Fruit fly (Drosophila melanogaster) whole organism, embryonic: ENCODE results near the gene IntS10.
A peak's percentile ranks its signal among the peaks of the same experiment; 100 is the strongest.

ENCODE experiments used
- Blimp-1 ChIP-seq: fragments of 200-800 bp; sonication (Bioruptor generic); optimal IDR thresholded peaks from 3 replicates; lab custom pipeline; 2018; ENCODE audit warnings: missing biosample characterization, missing genetic modification characterization, mild to moderate bottlenecking, moderate library complexity, missing genetic modification reagents
- CG10274 ChIP-seq: fragments of 200-800 bp; sonication (Bioruptor generic); optimal IDR thresholded peaks from 3 replicates; lab custom pipeline; 2017; ENCODE audit warnings: missing biosample characterization, mild to moderate bottlenecking, missing genetic modification characterization
- CG10321 ChIP-seq: fragments of 200-800 bp; sonication (Bioruptor generic); IDR thresholded peaks from 2 replicates; pipeline ENCODE4 v1.3.6; 2022; ENCODE audit warnings: missing biosample characterization, missing genetic modification characterization
- CG10979 ChIP-seq: fragments of 200-800 bp; sonication (Bioruptor generic); optimal IDR thresholded peaks from 2 replicates; lab custom pipeline; 2018; ENCODE audit warnings: missing biosample characterization, mild to moderate bottlenecking, missing genetic modification characterization, moderate library complexity
- CG11456 ChIP-seq: fragments of 200-800 bp; sonication (Bioruptor generic); IDR thresholded peaks from 3 replicates; pipeline ENCODE4 v1.3.6; 2022; ENCODE audit warnings: missing biosample characterization, missing genetic modification characterization
- CG11560 ChIP-seq: fragments of 200-800 bp; sonication (Bioruptor generic); IDR thresholded peaks from 3 replicates; pipeline ENCODE4 v1.3.6; 2022; ENCODE audit warnings: missing biosample characterization, missing genetic modification characterization
- CG11723 ChIP-seq: fragments of 200-800 bp; sonication (Bioruptor generic); optimal IDR thresholded peaks from 2 replicates; lab custom pipeline; 2017; ENCODE audit warnings: missing biosample characterization, mild to moderate bottlenecking, missing genetic modification characterization
- CG12071 ChIP-seq: fragments of 200-800 bp; sonication (Bioruptor generic); optimal IDR thresholded peaks from 3 replicates; lab custom pipeline; 2018; ENCODE audit warnings: missing biosample characterization, mild to moderate bottlenecking, missing genetic modification characterization
- CG12299 ChIP-seq: fragments of 200-800 bp; sonication (Bioruptor generic); optimal IDR thresholded peaks from 2 replicates; lab custom pipeline; 2018; ENCODE audit warnings: missing biosample characterization, mild to moderate bottlenecking, missing genetic modification characterization
- CG12744 ChIP-seq: fragments of 200-800 bp; sonication (Bioruptor generic); optimal IDR thresholded peaks from 2 replicates; lab custom pipeline; 2016; ENCODE audit warnings: missing biosample characterization, missing genetic modification characterization
- CG13287 ChIP-seq: fragments of 200-800 bp; sonication (Bioruptor generic); IDR thresholded peaks from 2 replicates; pipeline ENCODE4 v1.3.6; 2022; ENCODE audit warnings: missing biosample characterization, missing genetic modification characterization; ENCODE audit not compliant: partially characterized antibody
- CG1529 ChIP-seq: fragments of 200-800 bp; sonication (Bioruptor generic); optimal IDR thresholded peaks from 3 replicates; lab custom pipeline; 2018; ENCODE audit warnings: missing biosample characterization, missing genetic modification characterization
- CG1603 ChIP-seq: fragments of 200-800 bp; sonication (Bioruptor generic); optimal IDR thresholded peaks from 2 replicates; lab custom pipeline; 2019; ENCODE audit warnings: missing biosample characterization, mild to moderate bottlenecking, missing genetic modification characterization, moderate library complexity
- CG16813 ChIP-seq: fragments of 200-800 bp; sonication (Bioruptor generic); IDR thresholded peaks from 3 replicates; pipeline ENCODE4 v1.3.6; 2022; ENCODE audit warnings: missing biosample characterization, missing genetic modification characterization; ENCODE audit not compliant: partially characterized antibody
- CG30431 ChIP-seq: fragments of 200-800 bp; sonication (Bioruptor generic); optimal IDR thresholded peaks from 2 replicates; lab custom pipeline; 2017; ENCODE audit warnings: missing biosample characterization, missing genetic modification characterization
- CG31388 ChIP-seq: fragments of 200-800 bp; sonication (Bioruptor generic); optimal IDR thresholded peaks from 2 replicates; lab custom pipeline; 2016; ENCODE audit warnings: missing biosample characterization, missing genetic modification characterization
- CG4820 ChIP-seq: fragments of 200-800 bp; sonication (Bioruptor generic); optimal IDR thresholded peaks from 3 replicates; lab custom pipeline; 2016; ENCODE audit warnings: missing biosample characterization, missing genetic modification characterization
- CG5245 ChIP-seq: fragments of 200-800 bp; sonication (Bioruptor generic); optimal IDR thresholded peaks from 3 replicates; lab custom pipeline; 2016; ENCODE audit warnings: missing biosample characterization, missing genetic modification characterization
- CG6765 ChIP-seq: fragments of 200-800 bp; sonication (Bioruptor generic); optimal IDR thresholded peaks from 3 replicates; lab custom pipeline; 2017; ENCODE audit warnings: missing biosample characterization, mild to moderate bottlenecking, missing genetic modification characterization
- CG9932 ChIP-seq: fragments of 200-800 bp; sonication (Bioruptor generic); IDR thresholded peaks from 2 replicates; pipeline ENCODE4 v1.3.6; 2022; ENCODE audit warnings: missing biosample characterization, missing genetic modification characterization
- Camta ChIP-seq: fragments of 200-800 bp; sonication (Bioruptor generic); optimal IDR thresholded peaks from 2 replicates; lab custom pipeline; 2016; ENCODE audit warnings: missing biosample characterization, missing genetic modification characterization
- CoRest ChIP-seq: fragments of 200-800 bp; sonication (Bioruptor generic); optimal IDR thresholded peaks from 3 replicates; lab custom pipeline; 2018; ENCODE audit warnings: missing biosample characterization, mild to moderate bottlenecking, missing genetic modification characterization, moderate library complexity
- HLHmδ ChIP-seq: fragments of 200-800 bp; sonication (Bioruptor generic); optimal IDR thresholded peaks from 2 replicates; lab custom pipeline; 2018; ENCODE audit warnings: missing biosample characterization, mild to moderate bottlenecking, missing genetic modification characterization, moderate library complexity
- Hsf ChIP-seq: fragments of 200-800 bp; sonication (Bioruptor generic); optimal IDR thresholded peaks from 3 replicates; lab custom pipeline; 2016; ENCODE audit warnings: missing biosample characterization, missing genetic modification characterization
- Meics ChIP-seq: fragments of 200-800 bp; sonication (Bioruptor generic); optimal IDR thresholded peaks from 2 replicates; lab custom pipeline; 2017; ENCODE audit warnings: missing biosample characterization, mild to moderate bottlenecking, missing genetic modification characterization
- Rx ChIP-seq: fragments of 200-800 bp; sonication (Bioruptor generic); IDR thresholded peaks from 2 replicates; pipeline ENCODE4 v1.3.6; 2022; ENCODE audit warnings: missing biosample characterization, missing genetic modification characterization
- Sin3A ChIP-seq: fragments of >200 bp; optimal IDR thresholded peaks from 2 replicates; lab custom pipeline; 2018
- Sox102F ChIP-seq: fragments of 200-800 bp; sonication (Bioruptor generic); optimal IDR thresholded peaks from 2 replicates; lab custom pipeline; 2018; ENCODE audit warnings: missing biosample characterization, mild to moderate bottlenecking, missing genetic modification characterization, moderate library complexity
- Stat92E ChIP-seq, 3 experiments: fragments of >200 bp in 2 of 3; fragments of 200-800 bp in 1 of 3; sonication (Bioruptor generic) in 1 of 3; optimal IDR thresholded peaks; 2 replicates each; lab custom pipeline; 2017 to 2019; ENCODE audit warnings: missing biosample characterization in 3 of 3, missing genetic modification characterization in 3 of 3, mild to moderate bottlenecking in 1 of 3, moderate library complexity in 1 of 3
- Xrp1 ChIP-seq: fragments of 200-800 bp; sonication (Bioruptor generic); IDR thresholded peaks from 2 replicates; pipeline ENCODE4 v1.3.6; 2022; ENCODE audit warnings: missing biosample characterization, missing genetic modification characterization
- abd-A ChIP-seq: fragments of 200-800 bp; sonication (Bioruptor generic); optimal IDR thresholded peaks from 3 replicates; lab custom pipeline; 2019; ENCODE audit warnings: missing biosample characterization, mild to moderate bottlenecking, missing genetic modification characterization, moderate library complexity
- bigmax ChIP-seq: fragments of 200-800 bp; sonication (Bioruptor generic); optimal IDR thresholded peaks from 2 replicates; lab custom pipeline; 2018; ENCODE audit warnings: missing biosample characterization, mild to moderate bottlenecking, missing genetic modification characterization
- croc ChIP-seq: fragments of 200-800 bp; sonication (Bioruptor generic); conservative IDR thresholded peaks from 3 replicates; pipeline ENCODE4 v1.3.6; 2022; ENCODE audit warnings: missing biosample characterization, missing genetic modification characterization
- eve ChIP-seq, 2 experiments: fragments of >200 bp; optimal IDR thresholded peaks; 2 replicates each; lab custom pipeline; 2017; ENCODE audit warnings: missing biosample characterization in 2 of 2, missing genetic modification characterization in 2 of 2
- kay ChIP-seq: fragments of 200-800 bp; sonication (Bioruptor generic); optimal IDR thresholded peaks from 2 replicates; lab custom pipeline; 2016; ENCODE audit warnings: missing biosample characterization, missing genetic modification characterization
- kni ChIP-seq: fragments of 200-800 bp; sonication (Bioruptor generic); optimal IDR thresholded peaks from 3 replicates; lab custom pipeline; 2017; ENCODE audit warnings: mild to moderate bottlenecking, missing biosample characterization, missing genetic modification reagents, missing genetic modification characterization
- oc ChIP-seq: fragments of 200-800 bp; sonication (Bioruptor generic); optimal IDR thresholded peaks from 2 replicates; lab custom pipeline; 2018; ENCODE audit warnings: missing biosample characterization, mild to moderate bottlenecking, missing genetic modification characterization, moderate library complexity
- p53 ChIP-seq: fragments of 200-800 bp; sonication (Bioruptor generic); optimal IDR thresholded peaks from 2 replicates; lab custom pipeline; 2016; ENCODE audit warnings: missing biosample characterization, missing genetic modification characterization
- pan ChIP-seq, 4 experiments: fragments of >200 bp in 3 of 4; fragments of 200-800 bp in 1 of 4; sonication (Bioruptor generic) in 1 of 4; optimal IDR thresholded peaks in 3 of 4; IDR thresholded peaks in 1 of 4; 2 replicates each; pipeline versions ENCODE4 v1.3.6 to Lab custom; 2017 to 2022; ENCODE audit warnings: missing biosample characterization in 2 of 4, missing genetic modification characterization in 2 of 4, mixed read lengths in 1 of 4
- run ChIP-seq: fragments of 200-800 bp; sonication (Bioruptor generic); optimal IDR thresholded peaks from 3 replicates; lab custom pipeline; 2018; ENCODE audit warnings: missing biosample characterization, mild to moderate bottlenecking, missing genetic modification characterization
- salm ChIP-seq: fragments of 200-800 bp; sonication (Bioruptor generic); optimal IDR thresholded peaks from 2 replicates; lab custom pipeline; 2018; ENCODE audit warnings: missing biosample characterization, mild to moderate bottlenecking, missing genetic modification characterization
- sc ChIP-seq, 3 experiments: fragments of >200 bp in 2 of 3; fragments of 200-800 bp in 1 of 3; sonication (Bioruptor generic) in 1 of 3; optimal IDR thresholded peaks; 2 replicates in 2 of 3; 3 replicates in 1 of 3; lab custom pipeline; 2017; ENCODE audit warnings: mild to moderate bottlenecking in 1 of 3, missing biosample characterization in 1 of 3, missing genetic modification characterization in 1 of 3, missing genetic modification reagents in 1 of 3
- sd ChIP-seq: fragments of 200-800 bp; sonication (Bioruptor generic); optimal IDR thresholded peaks from 3 replicates; lab custom pipeline; 2018; ENCODE audit warnings: missing biosample characterization, mild to moderate bottlenecking, missing genetic modification characterization, moderate library complexity
- so ChIP-seq: fragments of 200-800 bp; sonication (Bioruptor generic); IDR thresholded peaks from 3 replicates; pipeline ENCODE4 v1.3.6; 2022; ENCODE audit warnings: missing biosample characterization, missing genetic modification characterization
- tup ChIP-seq: fragments of 200-800 bp; sonication (Bioruptor generic); optimal IDR thresholded peaks from 2 replicates; lab custom pipeline; 2016; ENCODE audit warnings: missing biosample characterization, mild to moderate bottlenecking, missing genetic modification characterization, moderate library complexity
- unc-4 ChIP-seq: fragments of 200-800 bp; sonication (Bioruptor generic); IDR thresholded peaks from 2 replicates; pipeline ENCODE4 v1.3.6; 2022; ENCODE audit warnings: missing biosample characterization, missing genetic modification characterization; ENCODE audit not compliant: partially characterized antibody
- vnd ChIP-seq: fragments of 200-800 bp; sonication (Bioruptor generic); IDR thresholded peaks from 3 replicates; pipeline ENCODE4 v1.3.6; 2022; ENCODE audit warnings: missing biosample characterization, missing genetic modification characterization; ENCODE audit not compliant: partially characterized antibody
- zen2 ChIP-seq: fragments of 200-800 bp; sonication (Bioruptor generic); IDR thresholded peaks from 3 replicates; pipeline ENCODE4 v1.3.6; 2022; ENCODE audit warnings: missing biosample characterization, missing genetic modification characterization; ENCODE audit not compliant: partially characterized antibody
- zfh2 ChIP-seq: fragments of 200-800 bp; sonication (Bioruptor generic); optimal IDR thresholded peaks from 2 replicates; lab custom pipeline; 2016; ENCODE audit warnings: missing biosample characterization, missing genetic modification characterization

Gene IntS10

DNA sequence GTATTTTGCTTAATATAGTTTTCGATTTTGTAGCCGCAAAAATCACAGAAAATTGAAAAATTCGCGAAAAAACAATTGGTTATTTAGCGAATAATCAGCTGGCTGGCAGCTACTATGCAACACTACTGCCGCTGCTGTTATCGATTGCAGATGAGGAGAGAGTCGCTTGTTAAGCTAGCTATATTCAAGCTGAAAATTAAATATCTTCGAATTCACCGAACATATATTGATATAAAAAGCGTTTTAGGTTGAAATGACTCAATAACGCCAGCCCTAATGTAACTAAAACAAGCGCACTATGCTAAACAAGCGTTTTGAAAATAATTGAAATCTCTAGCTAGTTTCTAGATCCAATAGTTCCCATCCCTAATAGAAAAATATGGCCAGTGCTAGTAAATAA, at the start of gene IntS10, which contains the start of the genes CG32264 and ntc (continued):
- TF ChIP-seq CG16813 (GFP tag; lab: Robert Waterston, UW) (peak; percentile 42; the same call in 2 of the 3 replicates), CG10321 (GFP tag; lab: Robert Waterston, UW) (peak; percentile 22; the same call in 1 of the 2 replicates), CG11456 (peak; percentile 53; the same call in 1 of the 3 replicates), CG5245 (GFP tag; lab: Kevin White, UChicago) (peak; percentile 38), run (tag; lab: Kevin White, UChicago) (no peak), kay (peak; percentile 25), sc (optimal IDR thresholded peaks at IDR 0.05; lab: Kevin White, UChicago) (no peak), sc (GFP tag; optimal IDR thresholded peaks at IDR 0.05; lab: Kevin White, UChicago) (peak; percentile 9), CG1603 (tag; lab: Kevin White, UChicago) (peak; percentile 36), HLHmδ (GFP tag; lab: Kevin White, UChicago) (no peak), Meics (peak; percentile 66), CG12299 (tag; lab: Kevin White, UChicago) (no peak), Blimp-1 (GFP tag; lab: Kevin White, UChicago) (no peak), CG13287 (GFP tag; lab: Robert Waterston, UW) (peak; percentile 81), vnd (GFP tag; lab: Robert Waterston, UW) (no peak), croc (GFP tag; lab: Robert Waterston, UW) (peak; percentile 34; the same call in 2 of the 3 replicates), CG12744 (GFP tag; lab: Kevin White, UChicago) (peak; percentile 51), Hsf (GFP tag; lab: Kevin White, UChicago) (peak; percentile 77), CG4820 (GFP tag; lab: Kevin White, UChicago) (peak; percentile 49), CG10274 (no peak), kni (GFP tag; lab: Kevin White, UChicago) (no peak), CG1529 (GFP tag; lab: Kevin White, UChicago) (peak; percentile 28), so (no peak), CG11723 (peak; percentile 47), tup (GFP tag; lab: Kevin White, UChicago) (peak; percentile 32), Camta (GFP tag; lab: Kevin White, UChicago) (peak; percentile 58), Rx (no peak), zfh2 (peak; percentile 91), abd-A (tag; lab: Kevin White, UChicago) (no peak), CG30431 (GFP tag; lab: Kevin White, UChicago) (peak; percentile 45), oc (tag; lab: Kevin White, UChicago) (no peak), salm (tag; lab: Kevin White, UChicago) (no peak), Stat92E (GFP tag; optimal IDR thresholded peaks at IDR 0.05; lab: Kevin White, UChicago) (no peak), CG9932 (peak; percentile 83), Xrp1 (GFP tag; lab: Robert Waterston, UW) (0 out of 2 replicates have a peak, but pooled peaks have one; percentile 51), CG6765 (no peak), CG11560 (tag; lab: Robert Waterston, UW) (peak; percentile 31; the same call in 2 of the 3 replicates), bigmax (GFP tag; lab: Kevin White, UChicago) (no peak), pan (optimal IDR thresholded peaks at IDR 0.05; lab: Kevin White, UChicago) (no peak), pan (GFP tag; optimal IDR thresholded peaks at IDR 0.05 in 1 of 2, IDR thresholded peaks at IDR 0.05 in 1 of 2) (no peak), eve (GFP tag; optimal IDR thresholded peaks at IDR 0.05; lab: Kevin White, UChicago) (no peak), CoRest (tag; lab: Kevin White, UChicago) (peak; percentile 85), Sox102F (GFP tag; lab: Kevin White, UChicago) (no peak), unc-4 (peak; percentile 60), CG10979 (tag; lab: Kevin White, UChicago) (peak; percentile 53), CG12071 (GFP tag; lab: Kevin White, UChicago) (no peak), sd (peak; percentile 87), p53 (GFP tag; lab: Kevin White, UChicago) (peak; percentile 19), CG31388 (GFP tag; lab: Kevin White, UChicago) (peak; percentile 16), Sin3A (lab: Kevin White, UChicago) (peak; percentile 73), zen2 (GFP tag; lab: Robert Waterston, UW) (no peak)
